Fruit fly (Drosophila melanogaster) whole organism, prepupa: ENCODE results near the gene Fad2.

ENCODE experiments used
- Blimp-1 ChIP-seq: fragments of 200-800 bp; sonication (Bioruptor generic); optimal IDR thresholded peaks from 3 replicates; lab custom pipeline; 2017; ENCODE audit warnings: missing biosample characterization, missing genetic modification characterization, mild to moderate bottlenecking, moderate library complexity, missing genetic modification reagents
- CG10669 ChIP-seq: fragments of 200-800 bp; sonication (Bioruptor generic); optimal IDR thresholded peaks from 3 replicates; lab custom pipeline; 2018; ENCODE audit warnings: missing biosample characterization, mild to moderate bottlenecking, missing genetic modification characterization, moderate library complexity
- CG34406 ChIP-seq: fragments of 200-800 bp; sonication (Bioruptor generic); optimal IDR thresholded peaks from 3 replicates; lab custom pipeline; 2016; ENCODE audit warnings: missing biosample characterization, missing genetic modification characterization
- Eip75B ChIP-seq: fragments of 200-800 bp; sonication (Bioruptor generic); optimal IDR thresholded peaks from 3 replicates; lab custom pipeline; 2016; ENCODE audit warnings: missing biosample characterization, missing genetic modification characterization
- Eip93F ChIP-seq: fragments of 200-800 bp; sonication (Bioruptor generic); optimal IDR thresholded peaks from 2 replicates; lab custom pipeline; 2016; ENCODE audit warnings: missing biosample characterization, mild to moderate bottlenecking, missing genetic modification characterization
- cyc ChIP-seq: fragments of 200-800 bp; sonication (Bioruptor generic); optimal IDR thresholded peaks from 3 replicates; lab custom pipeline; 2016; ENCODE audit warnings: missing biosample characterization, missing genetic modification characterization
- net ChIP-seq: fragments of 200-800 bp; sonication (Bioruptor generic); optimal IDR thresholded peaks from 3 replicates; lab custom pipeline; 2016; ENCODE audit warnings: missing biosample characterization, missing genetic modification characterization

dm6 chr3L:11031784-11032183 lies 8.4 kb downstream of the Fad2 start:
- peak; percentile 43 for TF ChIP-seq CG10669 (GFP tag; lab: Kevin White, UChicago)
- no peak for TF ChIP-seq Blimp-1
- TF ChIP-seq Eip75B, result no peak
- TF ChIP-seq net (GFP tag; lab: Kevin White, UChicago), result no peak
- TF ChIP-seq cyc (GFP tag; lab: Kevin White, UChicago), result no peak
- TF ChIP-seq Eip93F, result no peak
- peak; percentile 46 for TF ChIP-seq CG34406 (GFP tag; lab: Kevin White, UChicago)
